Fruit fly (Drosophila melanogaster) whole organism, wandering third instar larva: ENCODE data around the gene CG31019.
A peak's percentile ranks its signal among the peaks of the same experiment; 100 is the strongest.

ENCODE experiments used
- Abd-B ChIP-seq: fragments of >200 bp; optimal IDR thresholded peaks from 2 replicates; lab custom pipeline; 2017; ENCODE audit warnings: missing biosample characterization, missing genetic modification characterization
- CG32264 ChIP-seq: fragments of 200-800 bp; sonication (Bioruptor generic); optimal IDR thresholded peaks from 2 replicates; lab custom pipeline; 2016; ENCODE audit warnings: missing biosample characterization, missing genetic modification characterization
- CG9705 ChIP-seq: fragments of 200-800 bp; sonication (Bioruptor generic); optimal IDR thresholded peaks from 2 replicates; lab custom pipeline; 2018; ENCODE audit warnings: missing biosample characterization, mild to moderate bottlenecking, missing genetic modification characterization
- CrebA ChIP-seq: fragments of 200-800 bp; sonication (Bioruptor generic); optimal IDR thresholded peaks from 2 replicates; lab custom pipeline; 2016; ENCODE audit warnings: missing biosample characterization, mild to moderate bottlenecking, missing genetic modification characterization, borderline replicate concordance
- Dfd ChIP-seq: fragments of >200 bp; optimal IDR thresholded peaks from 2 replicates; lab custom pipeline; 2017; ENCODE audit warnings: missing biosample characterization, missing genetic modification characterization
- Dif ChIP-seq: fragments of 200-275, 200-300 bp; sonication (Bioruptor generic); optimal IDR thresholded peaks from 2 replicates; lab custom pipeline; 2018; ENCODE audit warnings: missing biosample characterization, missing genetic modification characterization; ENCODE audit not compliant: partially characterized antibody
- GATAd ChIP-seq: sonication (Bioruptor generic); optimal IDR thresholded peaks from 2 replicates; lab custom pipeline; 2016; ENCODE audit warnings: missing biosample characterization, missing genetic modification characterization
- HLH106 ChIP-seq: fragments of 200-800 bp; optimal IDR thresholded peaks from 3 replicates; lab custom pipeline; 2019; ENCODE audit warnings: missing biosample characterization, mild to moderate bottlenecking, missing genetic modification characterization, moderate library complexity
- Hnf4 ChIP-seq: fragments of 200-800 bp; sonication (Bioruptor generic); optimal IDR thresholded peaks from 2 replicates; lab custom pipeline; 2016; ENCODE audit warnings: missing biosample characterization, mild to moderate bottlenecking, missing genetic modification characterization
- Hr78 ChIP-seq: fragments of >200 bp; optimal IDR thresholded peaks from 2 replicates; lab custom pipeline; 2017; ENCODE audit warnings: missing biosample characterization, missing genetic modification characterization
- Hr83 ChIP-seq: fragments of 200-300 bp; sonication (Bioruptor generic); optimal IDR thresholded peaks from 2 replicates; lab custom pipeline; 2016; ENCODE audit warnings: missing biosample characterization, mild to moderate bottlenecking, missing genetic modification characterization, moderate library complexity; ENCODE audit not compliant: poor library complexity, severe bottlenecking
- Jra ChIP-seq: sonication (Bioruptor generic); optimal IDR thresholded peaks from 2 replicates; lab custom pipeline; 2016; ENCODE audit warnings: missing biosample characterization, missing genetic modification characterization
- Mio ChIP-seq: sonication (Bioruptor generic); optimal IDR thresholded peaks from 2 replicates; lab custom pipeline; 2016; ENCODE audit warnings: missing biosample characterization, missing genetic modification characterization
- Myc ChIP-seq: fragments of >200 bp; optimal IDR thresholded peaks from 2 replicates; lab custom pipeline; 2017
- N ChIP-seq: fragments of >200 bp; optimal IDR thresholded peaks from 2 replicates; lab custom pipeline; 2018; ENCODE audit warnings: missing biosample characterization, missing external identifiers, missing genetic modification characterization
- OdsH ChIP-seq: fragments of 200-800 bp; sonication (Bioruptor generic); optimal IDR thresholded peaks from 2 replicates; lab custom pipeline; 2016; ENCODE audit warnings: missing biosample characterization, mild to moderate bottlenecking, missing genetic modification characterization
- Rel ChIP-seq, 2 experiments: fragments of 200-800 bp; sonication (Bioruptor generic) in 1 of 2; optimal IDR thresholded peaks; 2 replicates in 1 of 2; 3 replicates in 1 of 2; lab custom pipeline; 2016 to 2019; ENCODE audit warnings: mild to moderate bottlenecking in 2 of 2, missing biosample characterization in 2 of 2, missing genetic modification characterization in 2 of 2, moderate library complexity in 1 of 2
- Sp1 ChIP-seq: fragments of 200-800 bp; sonication (Bioruptor generic); optimal IDR thresholded peaks from 3 replicates; lab custom pipeline; 2019; ENCODE audit warnings: missing biosample characterization, mild to moderate bottlenecking, missing genetic modification characterization, moderate library complexity
- Vsx2 ChIP-seq: fragments of 200-300, 225-300 bp; sonication (Bioruptor generic); optimal IDR thresholded peaks from 2 replicates; lab custom pipeline; 2018; ENCODE audit warnings: missing biosample characterization, missing genetic modification characterization; ENCODE audit not compliant: partially characterized antibody
- br ChIP-seq: fragments of 200-800 bp; sonication (Bioruptor generic); optimal IDR thresholded peaks from 2 replicates; lab custom pipeline; 2016; ENCODE audit warnings: missing biosample characterization, missing genetic modification characterization
- brk ChIP-seq: fragments of 200-800 bp; sonication (Bioruptor generic); optimal IDR thresholded peaks from 2 replicates; lab custom pipeline; 2016; ENCODE audit warnings: missing biosample characterization, mild to moderate bottlenecking, missing genetic modification characterization
- dl ChIP-seq, 2 experiments: fragments of 175-275, 200-275 bp in 1 of 2; fragments of 200-275 bp in 1 of 2; sonication (Bioruptor generic); optimal IDR thresholded peaks; lab custom pipeline; 2018; ENCODE audit warnings: mild to moderate bottlenecking in 2 of 2, missing biosample characterization in 2 of 2, missing genetic modification characterization in 2 of 2, moderate library complexity in 2 of 2; ENCODE audit not compliant: partially characterized antibody in 2 of 2, insufficient read depth in 1 of 2
- dmrt93B ChIP-seq: fragments of 200-800 bp; sonication (Bioruptor generic); optimal IDR thresholded peaks from 2 replicates; lab custom pipeline; 2018; ENCODE audit warnings: missing biosample characterization, mild to moderate bottlenecking, missing genetic modification characterization
- dsf ChIP-seq: sonication (Bioruptor generic); optimal IDR thresholded peaks from 2 replicates; lab custom pipeline; 2016; ENCODE audit warnings: missing biosample characterization, missing genetic modification characterization, borderline replicate concordance
- ey ChIP-seq: fragments of 200-800 bp; sonication (Bioruptor generic); optimal IDR thresholded peaks from 2 replicates; lab custom pipeline; 2016; ENCODE audit warnings: missing biosample characterization, missing genetic modification characterization
- foxo ChIP-seq, 2 experiments: fragments of 200-800 bp; sonication (Bioruptor generic); optimal IDR thresholded peaks; 2 replicates in 1 of 2; 3 replicates in 1 of 2; lab custom pipeline; 2016 to 2017; ENCODE audit warnings: missing biosample characterization in 2 of 2, missing genetic modification characterization in 2 of 2
- fru ChIP-seq: fragments of 200-800 bp; sonication (Bioruptor generic); optimal IDR thresholded peaks from 3 replicates; lab custom pipeline; 2016; ENCODE audit warnings: missing biosample characterization, mild to moderate bottlenecking, missing genetic modification characterization
- h ChIP-seq: fragments of 200-800 bp; sonication (Bioruptor generic); optimal IDR thresholded peaks from 3 replicates; lab custom pipeline; 2016; ENCODE audit warnings: missing biosample characterization, mild to moderate bottlenecking, missing genetic modification characterization
- jim ChIP-seq: fragments of 175-275, 200-325 bp; sonication (Bioruptor generic); optimal IDR thresholded peaks from 2 replicates; lab custom pipeline; 2016; ENCODE audit warnings: missing biosample characterization, mild to moderate bottlenecking, missing genetic modification characterization
- lola ChIP-seq: fragments of >200 bp; optimal IDR thresholded peaks from 2 replicates; lab custom pipeline; 2017; ENCODE audit warnings: missing biosample characterization, missing genetic modification characterization
- pan ChIP-seq: fragments of >200 bp; optimal IDR thresholded peaks from 2 replicates; lab custom pipeline; 2017
- psq ChIP-seq: fragments of 200-800 bp; sonication (Bioruptor generic); optimal IDR thresholded peaks from 3 replicates; lab custom pipeline; 2017; ENCODE audit warnings: missing biosample characterization, mild to moderate bottlenecking, missing genetic modification characterization, moderate library complexity
- rgr ChIP-seq: fragments of 200-800 bp; sonication (Bioruptor generic); optimal IDR thresholded peaks from 3 replicates; lab custom pipeline; 2016; ENCODE audit warnings: missing biosample characterization, mild to moderate bottlenecking, missing genetic modification characterization
- sage ChIP-seq: fragments of 200-800 bp; sonication (Bioruptor generic); optimal IDR thresholded peaks from 2 replicates; lab custom pipeline; 2016; ENCODE audit warnings: missing biosample characterization, mild to moderate bottlenecking, missing genetic modification characterization
- sv ChIP-seq: fragments of 200-800 bp; sonication (Bioruptor generic); optimal IDR thresholded peaks from 3 replicates; lab custom pipeline; 2016; ENCODE audit warnings: missing biosample characterization, missing genetic modification characterization
- tai ChIP-seq: sonication (Bioruptor generic); optimal IDR thresholded peaks from 2 replicates; lab custom pipeline; 2016; ENCODE audit warnings: missing biosample characterization, missing genetic modification characterization
- usp ChIP-seq: fragments of >200 bp; optimal IDR thresholded peaks from 2 replicates; lab custom pipeline; 2017; ENCODE audit warnings: missing biosample characterization, missing genetic modification characterization
- woc ChIP-seq: sonication (Bioruptor generic); optimal IDR thresholded peaks from 2 replicates; lab custom pipeline; 2016; ENCODE audit warnings: missing biosample characterization, mild to moderate bottlenecking, missing genetic modification characterization

CG31019 gene

DNA sequence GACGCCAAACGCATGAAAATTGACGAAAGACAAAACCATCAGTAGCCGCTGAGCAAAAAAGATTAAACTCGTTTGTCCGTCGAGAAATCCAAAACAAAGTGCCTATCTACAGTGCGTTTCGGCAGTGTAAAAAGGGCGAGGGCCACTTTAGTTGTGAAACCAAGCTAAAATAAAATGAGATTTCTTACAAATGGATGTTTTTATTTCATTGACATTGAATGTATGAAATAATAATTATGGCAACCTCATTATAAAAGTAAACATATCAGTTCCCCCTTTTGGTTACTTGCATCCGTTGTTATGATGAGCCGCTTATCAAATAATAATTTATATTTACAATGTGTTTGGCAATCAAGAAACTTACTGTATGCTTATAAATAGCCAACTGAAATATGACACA lies 32.3 kb upstream of the CG31019 start:
- TF ChIP-seq Myc (no peak), OdsH (GFP tag; lab: Kevin White, UChicago) (peak; percentile 4)

dm6 chr3R:30566181-30566902 lies 30.5 kb upstream of the CG31019 start:
- no peak for TF ChIP-seq dsf (GFP tag; lab: Kevin White, UChicago)
- TF ChIP-seq fru (GFP tag; lab: Kevin White, UChicago): no peak

dm6 chr3R:30567215-30567614 lies 29.6 kb upstream of the CG31019 start:
- TF ChIP-seq CG9705 (GFP tag; lab: Kevin White, UChicago): no peak
- peak; percentile 44 for TF ChIP-seq ey (GFP tag; lab: Kevin White, UChicago)
- TF ChIP-seq fru (GFP tag; lab: Kevin White, UChicago): peak; percentile 27
- TF ChIP-seq h (GFP tag; lab: Kevin White, UChicago): peak; percentile 60
- TF ChIP-seq OdsH (GFP tag; lab: Kevin White, UChicago): peak; percentile 24
- TF ChIP-seq dmrt93B (GFP tag; lab: Kevin White, UChicago): no peak
- TF ChIP-seq rgr (GFP tag; lab: Kevin White, UChicago): peak; percentile 36
- TF ChIP-seq woc (GFP tag; lab: Kevin White, UChicago): peak; percentile 8
- TF ChIP-seq, all 38 proteins: peak for 6

DNA sequence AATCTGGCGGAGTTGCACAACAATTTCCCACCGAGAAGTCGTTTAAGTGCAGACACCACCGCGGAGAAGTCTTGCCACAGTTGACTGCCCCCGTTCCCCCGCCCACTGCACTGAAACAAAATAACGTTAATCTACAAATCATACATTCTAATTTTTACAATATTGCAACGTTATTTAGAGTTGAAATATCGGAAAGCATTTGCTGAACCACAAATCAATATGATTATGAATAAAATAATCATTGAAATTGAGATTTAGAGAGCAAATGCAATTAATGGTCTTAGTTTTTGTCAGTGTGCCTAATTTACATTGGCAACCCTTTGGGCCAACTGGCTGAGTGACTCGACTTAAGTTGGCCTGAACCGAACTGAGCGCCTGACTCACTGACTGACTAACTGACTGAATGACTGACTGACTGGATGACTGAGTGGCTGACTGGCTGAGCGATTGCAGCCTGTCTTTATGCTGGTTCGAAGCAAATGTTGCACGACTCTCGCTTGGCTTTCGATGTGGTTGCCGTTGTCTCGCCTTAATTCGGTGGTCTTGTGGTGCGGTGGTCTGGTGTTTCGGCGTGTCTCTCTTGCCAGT lies 26.2 kb upstream of the CG31019 start:
- peak; percentile 84 for TF ChIP-seq Jra (GFP tag; lab: Kevin White, UChicago)
- TF ChIP-seq HLH106 (tag; lab: Kevin White, UChicago): peak; percentile 92
- no peak for TF ChIP-seq GATAd (GFP tag; lab: Kevin White, UChicago)
- peak; percentile 94 for TF ChIP-seq woc (GFP tag; lab: Kevin White, UChicago)
- TF ChIP-seq Mio (GFP tag; lab: Kevin White, UChicago): peak; percentile 6
- no peak for TF ChIP-seq N (GFP tag; lab: Kevin White, UChicago)
- TF ChIP-seq Rel (GFP tag; optimal IDR thresholded peaks at IDR 0.05; lab: Kevin White, UChicago): peak; percentile 27
- peak; percentile 43 for TF ChIP-seq Rel (tag; optimal IDR thresholded peaks at IDR 0.05; lab: Kevin White, UChicago)
- peak; percentile 80 for TF ChIP-seq psq (GFP tag; lab: Kevin White, UChicago)
- peak; percentile 95 for TF ChIP-seq h (GFP tag; lab: Kevin White, UChicago)
- peak; percentile 80 for TF ChIP-seq sage (GFP tag; lab: Kevin White, UChicago)
- peak; percentile 67 for TF ChIP-seq sv (GFP tag; lab: Kevin White, UChicago)
- TF ChIP-seq Hr83 (GFP tag; lab: Kevin White, UChicago): no peak
- peak; percentile 37 to 95 for TF ChIP-seq foxo (GFP tag; optimal IDR thresholded peaks at IDR 0.05; lab: Kevin White, UChicago)
- TF ChIP-seq Sp1 (GFP tag; lab: Kevin White, UChicago): peak; percentile 90
- peak; percentile 88 for TF ChIP-seq dmrt93B (GFP tag; lab: Kevin White, UChicago)
- TF ChIP-seq rgr (GFP tag; lab: Kevin White, UChicago): peak; percentile 90
- TF ChIP-seq ey (GFP tag; lab: Kevin White, UChicago): peak; percentile 92
- peak; percentile 37 for TF ChIP-seq Dif
- TF ChIP-seq Dfd (GFP tag; lab: Kevin White, UChicago): no peak
- no peak for TF ChIP-seq lola (GFP tag; lab: Kevin White, UChicago)
- TF ChIP-seq CG9705 (GFP tag; lab: Kevin White, UChicago): peak; percentile 71
- TF ChIP-seq Myc: no peak
- peak; percentile 94 for TF ChIP-seq fru (GFP tag; lab: Kevin White, UChicago)
- TF ChIP-seq Vsx2 (GFP tag; lab: Kevin White, UChicago): no peak
- TF ChIP-seq dsf (GFP tag; lab: Kevin White, UChicago): peak; percentile 62
- TF ChIP-seq OdsH (GFP tag; lab: Kevin White, UChicago): peak; percentile 91
- no peak for TF ChIP-seq tai (GFP tag; lab: Kevin White, UChicago)
- peak; percentile 90 for TF ChIP-seq Hnf4 (GFP tag; lab: Kevin White, UChicago)
- no peak for TF ChIP-seq pan (lab: Kevin White, UChicago)
- TF ChIP-seq dl (GFP tag; optimal IDR thresholded peaks at IDR 0.05; lab: Kevin White, UChicago; ENCODE audit: insufficient read depth in 1 of 2, partially characterized antibody in 2 of 2): peak in 1 of 2 experiments; percentile 24
- TF ChIP-seq CrebA (GFP tag; lab: Kevin White, UChicago): peak; percentile 61
- peak; percentile 83 for TF ChIP-seq brk (GFP tag; lab: Kevin White, UChicago)
- no peak for TF ChIP-seq jim (GFP tag; lab: Kevin White, UChicago)
- TF ChIP-seq Abd-B (GFP tag; lab: Kevin White, UChicago): no peak
- peak; percentile 71 for TF ChIP-seq CG32264 (GFP tag; lab: Kevin White, UChicago)
- peak; percentile 89 for TF ChIP-seq br (GFP tag; lab: Kevin White, UChicago)
- no peak for TF ChIP-seq Hr78 (GFP tag; lab: Kevin White, UChicago)
- no peak for TF ChIP-seq usp (GFP tag; lab: Kevin White, UChicago)
